Worm (Caenorhabditis elegans): ENCODE results near the gene F46F2.5.

DNA sequence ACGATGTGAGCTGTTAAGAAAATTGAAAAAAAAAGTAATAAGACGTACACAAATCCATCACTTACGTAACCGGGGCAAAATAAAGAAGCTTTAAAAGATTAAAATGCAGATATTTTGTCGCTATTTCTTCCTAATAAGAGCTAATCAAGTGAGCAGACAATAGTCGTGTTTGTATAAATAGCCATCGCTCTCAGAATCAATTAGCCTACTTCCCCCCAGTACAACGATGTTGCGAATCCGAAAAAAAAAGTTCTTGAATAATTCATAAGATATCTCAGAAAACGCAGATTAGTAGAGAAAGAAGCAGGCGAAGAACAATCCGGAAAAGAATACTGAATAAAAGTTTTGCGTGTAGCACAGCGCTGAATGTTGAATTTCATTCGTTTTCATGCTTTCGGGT lies 47.3 kb upstream of the F46F2.5 start:
- no peak for TF ChIP-seq hnd-1 (tag; optimal IDR thresholded peaks at IDR 0.05)
- no peak for TF ChIP-seq hmbx-1 (tag; optimal IDR thresholded peaks at IDR 0.05)

Data from whole organism, early embryonic.